Fruit fly (Drosophila melanogaster) whole organism, embryonic: Measurements from ENCODE around the gene Mgstl.

Experiments
- CG13424 ChIP-seq: fragments of 200-800 bp; sonication (Bioruptor generic); optimal IDR thresholded peaks from 2 replicates; lab custom pipeline; 2019; ENCODE audit warnings: missing biosample characterization, mild to moderate bottlenecking, missing genetic modification characterization, moderate library complexity
- CG15696 ChIP-seq: fragments of 200-800 bp; sonication (Bioruptor generic); optimal IDR thresholded peaks from 2 replicates; lab custom pipeline; 2019; ENCODE audit warnings: missing biosample characterization, mild to moderate bottlenecking, missing genetic modification characterization, moderate library complexity
- CG1603 ChIP-seq: fragments of 200-800 bp; sonication (Bioruptor generic); optimal IDR thresholded peaks from 2 replicates; lab custom pipeline; 2019; ENCODE audit warnings: missing biosample characterization, mild to moderate bottlenecking, missing genetic modification characterization, moderate library complexity
- CG4617 ChIP-seq: fragments of 200-800 bp; sonication (Bioruptor generic); optimal IDR thresholded peaks from 3 replicates; lab custom pipeline; 2016; ENCODE audit warnings: missing biosample characterization, missing genetic modification characterization, borderline replicate concordance
- CHES-1-like ChIP-seq: fragments of 200-800 bp; sonication (Bioruptor generic); optimal IDR thresholded peaks from 2 replicates; lab custom pipeline; 2016; ENCODE audit warnings: missing biosample characterization, missing genetic modification characterization
- Deaf1 ChIP-seq: fragments of 200-800 bp; optimal IDR thresholded peaks from 3 replicates; lab custom pipeline; 2019; ENCODE audit warnings: missing biosample characterization, mild to moderate bottlenecking, missing genetic modification characterization, moderate library complexity
- dmrt11E ChIP-seq: fragments of 200-800 bp; sonication (Bioruptor generic); optimal IDR thresholded peaks from 3 replicates; lab custom pipeline; 2018; ENCODE audit warnings: missing biosample characterization, mild to moderate bottlenecking, missing genetic modification characterization, moderate library complexity
- gcm ChIP-seq: fragments of 200-800 bp; sonication (Bioruptor generic); optimal IDR thresholded peaks from 2 replicates; lab custom pipeline; 2019; ENCODE audit warnings: missing biosample characterization, mild to moderate bottlenecking, missing genetic modification characterization, moderate library complexity
- sim ChIP-seq: fragments of 200-800 bp; sonication (Bioruptor generic); IDR thresholded peaks from 2 replicates; pipeline ENCODE4 v1.3.6; 2022; ENCODE audit warnings: missing biosample characterization, missing genetic modification characterization
- unc-4 ChIP-seq: fragments of 200-800 bp; sonication (Bioruptor generic); IDR thresholded peaks from 2 replicates; pipeline ENCODE4 v1.3.6; 2022; ENCODE audit warnings: missing biosample characterization, missing genetic modification characterization; ENCODE audit not compliant: partially characterized antibody

DNA sequence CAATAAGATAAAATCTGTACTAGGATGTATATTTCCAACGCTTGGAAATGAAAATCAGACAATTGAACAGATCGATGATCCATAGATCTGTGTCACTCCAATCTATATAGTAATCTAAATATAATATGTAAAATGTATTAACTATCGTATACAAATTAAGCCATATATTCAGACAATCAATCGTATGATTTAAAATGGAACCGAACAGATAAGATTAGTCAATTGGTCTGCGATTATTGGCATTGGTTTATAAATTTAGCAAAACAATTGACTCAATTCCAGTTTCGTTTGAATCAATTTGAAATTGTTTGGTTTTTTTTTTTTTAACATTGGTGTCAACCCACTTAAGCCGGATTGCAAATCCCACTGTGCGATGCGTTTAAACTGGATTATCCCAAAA is 26.0 kb downstream of the Mgstl start:
- TF ChIP-seq CHES-1-like (GFP tag; lab: Kevin White, UChicago) (no peak), CG1603 (tag; lab: Kevin White, UChicago) (no peak), Deaf1 (tag; lab: Kevin White, UChicago) (no peak), CG15696 (tag; lab: Kevin White, UChicago) (no peak), unc-4 (no peak), gcm (GFP tag; lab: Kevin White, UChicago) (no peak), CG13424 (no peak), sim (GFP tag; lab: Robert Waterston, UW) (no peak), CG4617 (GFP tag; lab: Kevin White, UChicago) (no peak), dmrt11E (tag; lab: Kevin White, UChicago) (no peak)
